Worm (Caenorhabditis elegans) whole organism, L1 larva: ENCODE data around the gene pat-4.
A peak's percentile ranks its signal among the peaks of the same experiment; 100 is the strongest.

Experiments
- C16A3.4 ChIP-seq: fragments of 150-350 bp; optimal IDR thresholded peaks from 2 replicates; lab custom pipeline; 2014; ENCODE audit warnings: missing biosample characterization, missing genetic modification characterization
- C34B4.2 ChIP-seq: sonication (generic microtip); optimal IDR thresholded peaks from 2 replicates; lab custom pipeline; 2017; ENCODE audit warnings: mild to moderate bottlenecking, missing genetic modification characterization, missing compliant biosample characterization
- blmp-1 ChIP-seq: fragments of 150-350 bp; optimal IDR thresholded peaks from 2 replicates; lab custom pipeline; 2014; ENCODE audit warnings: missing biosample characterization, missing genetic modification characterization
- ceh-88 ChIP-seq: fragments of 200-800 bp; sonication (Bioruptor generic); IDR thresholded peaks from 2 replicates; pipeline ENCODE4 v1.3.6; 2022; ENCODE audit warnings: missing genetic modification characterization, missing compliant biosample characterization
- ceh-90 ChIP-seq: sonication (generic microtip); optimal IDR thresholded peaks from 2 replicates; lab custom pipeline; 2016; ENCODE audit warnings: missing genetic modification characterization, missing compliant biosample characterization
- ces-1 ChIP-seq: fragments of 150-350 bp; optimal IDR thresholded peaks from 2 replicates; lab custom pipeline; 2014; ENCODE audit warnings: missing biosample characterization, missing genetic modification reagents, missing genetic modification characterization
- dpl-1 ChIP-seq, 3 experiments: fragments of 150-350 bp in 2 of 3; sonication (generic microtip) in 1 of 3; optimal IDR thresholded peaks; 2 replicates each; lab custom pipeline; 2014 to 2017; ENCODE audit warnings: missing biosample characterization in 3 of 3, missing genetic modification characterization in 3 of 3, missing genetic modification reagents in 3 of 3
- efl-1 ChIP-seq, 4 experiments: fragments of 150-350 bp; optimal IDR thresholded peaks in 3 of 4; peaks in 1 of 4; 1 replicate in 1 of 4; 2 replicates in 3 of 4; lab custom pipeline; 2014; ENCODE audit warnings: missing biosample characterization in 2 of 4, missing genetic modification characterization in 2 of 4, missing genetic modification reagents in 2 of 4
- elt-2 ChIP-seq: sonication (generic microtip); optimal IDR thresholded peaks from 2 replicates; lab custom pipeline; 2016; ENCODE audit warnings: missing genetic modification characterization, mild to moderate bottlenecking, inconsistent platforms, missing compliant biosample characterization, missing genetic modification reagents
- elt-3 ChIP-seq, 6 experiments: fragments of 150-350 bp in 1 of 6; sonication (generic microtip); optimal IDR thresholded peaks; 2 replicates each; lab custom pipeline; 2017 to 2018; ENCODE audit warnings: missing biosample characterization in 6 of 6, missing genetic modification characterization in 6 of 6, inconsistent platforms in 1 of 6
- ets-5 ChIP-seq: fragments of 200-800 bp; sonication (Bioruptor generic); IDR thresholded peaks from 2 replicates; pipeline ENCODE4 v1.3.6; 2022; ENCODE audit warnings: missing genetic modification characterization, missing compliant biosample characterization
- fkh-4 ChIP-seq: sonication (generic microtip); optimal IDR thresholded peaks from 2 replicates; lab custom pipeline; 2016; ENCODE audit warnings: missing compliant biosample characterization, missing genetic modification characterization, borderline replicate concordance
- fos-1 ChIP-seq: fragments of 150-350 bp; optimal IDR thresholded peaks from 2 replicates; lab custom pipeline; 2014; ENCODE audit warnings: missing biosample characterization, missing genetic modification characterization
- lin-14 ChIP-seq: fragments of 200-800 bp; sonication (Bioruptor generic); optimal IDR thresholded peaks from 2 replicates; lab custom pipeline; 2018; ENCODE audit warnings: mild to moderate bottlenecking, missing genetic modification characterization, moderate library complexity, missing compliant biosample characterization
- lin-35 ChIP-seq, 2 experiments: fragments of 150-350 bp; optimal IDR thresholded peaks; 2 replicates each; lab custom pipeline; 2014; ENCODE audit warnings: missing biosample characterization in 2 of 2, missing genetic modification characterization in 2 of 2, missing genetic modification reagents in 2 of 2
- lsy-2 ChIP-seq, 2 experiments: fragments of 150-350 bp; optimal IDR thresholded peaks; 2 replicates each; lab custom pipeline; 2014; ENCODE audit warnings: missing biosample characterization in 2 of 2, missing genetic modification characterization in 2 of 2
- mab-9 ChIP-seq: fragments of 200-800 bp; sonication (Bioruptor generic); IDR thresholded peaks from 2 replicates; pipeline ENCODE4 v1.3.6; 2022; ENCODE audit warnings: missing genetic modification reagents, missing genetic modification characterization, missing compliant biosample characterization
- nhr-11 ChIP-seq: fragments of 150-350 bp; optimal IDR thresholded peaks from 2 replicates; lab custom pipeline; 2014; ENCODE audit warnings: missing biosample characterization, missing genetic modification characterization
- nhr-19 ChIP-seq: fragments of 200-800 bp; sonication (Bioruptor generic); conservative IDR thresholded peaks from 2 replicates; pipeline ENCODE4 v1.3.6; 2022; ENCODE audit warnings: missing genetic modification characterization, missing compliant biosample characterization
- nhr-20 ChIP-seq: sonication (generic microtip); optimal IDR thresholded peaks from 2 replicates; lab custom pipeline; 2016; ENCODE audit warnings: mild to moderate bottlenecking, missing genetic modification characterization, missing compliant biosample characterization
- nhr-237 ChIP-seq: fragments of 150-350 bp; optimal IDR thresholded peaks from 2 replicates; lab custom pipeline; 2014; ENCODE audit warnings: missing biosample characterization, missing genetic modification characterization
- nhr-28 ChIP-seq: fragments of 150-350 bp; optimal IDR thresholded peaks from 2 replicates; lab custom pipeline; 2014; ENCODE audit warnings: missing biosample characterization, missing genetic modification characterization
- nhr-71 ChIP-seq: sonication (generic microtip); optimal IDR thresholded peaks from 2 replicates; lab custom pipeline; 2016; ENCODE audit warnings: mild to moderate bottlenecking, missing genetic modification characterization, moderate library complexity, missing compliant biosample characterization
- nhr-76 ChIP-seq: sonication (generic microtip); optimal IDR thresholded peaks from 2 replicates; lab custom pipeline; 2017; ENCODE audit warnings: missing biosample characterization, missing genetic modification characterization
- pag-3 ChIP-seq: sonication (generic microtip); optimal IDR thresholded peaks from 2 replicates; lab custom pipeline; 2017; ENCODE audit warnings: missing genetic modification characterization, mild to moderate bottlenecking, missing compliant biosample characterization, antibody characterized with exemption, borderline replicate concordance; ENCODE audit not compliant: insufficient read depth
- rnt-1 ChIP-seq: sonication (generic microtip); optimal IDR thresholded peaks from 2 replicates; lab custom pipeline; 2016; ENCODE audit warnings: mild to moderate bottlenecking, missing genetic modification characterization, moderate library complexity, missing compliant biosample characterization
- snu-23 ChIP-seq: sonication (generic microtip); optimal IDR thresholded peaks from 2 replicates; lab custom pipeline; 2016; ENCODE audit warnings: missing genetic modification characterization, missing compliant biosample characterization
- sox-4 ChIP-seq: sonication (generic microtip); optimal IDR thresholded peaks from 2 replicates; lab custom pipeline; 2016; ENCODE audit warnings: missing genetic modification characterization, missing compliant biosample characterization
- sup-37 ChIP-seq: fragments of 200-800 bp; sonication (Bioruptor generic); optimal IDR thresholded peaks from 2 replicates; lab custom pipeline; 2018; ENCODE audit warnings: mild to moderate bottlenecking, missing genetic modification characterization, missing compliant biosample characterization
- unc-130 ChIP-seq: fragments of 150-350 bp; optimal IDR thresholded peaks from 2 replicates; lab custom pipeline; 2017; ENCODE audit warnings: missing biosample characterization, missing genetic modification characterization, inconsistent platforms
- unc-30 ChIP-seq: sonication (generic microtip); optimal IDR thresholded peaks from 2 replicates; lab custom pipeline; 2017; ENCODE audit warnings: missing biosample characterization, missing genetic modification characterization
- unc-98 ChIP-seq: fragments of 200-800 bp; sonication (Bioruptor generic); IDR thresholded peaks from 2 replicates; pipeline ENCODE4 v1.3.6; 2022; ENCODE audit warnings: missing genetic modification characterization, missing compliant biosample characterization
- vab-15 ChIP-seq: sonication (generic microtip); optimal IDR thresholded peaks from 2 replicates; lab custom pipeline; 2017; ENCODE audit warnings: missing genotype, mild to moderate bottlenecking, missing genetic modification characterization, missing compliant biosample characterization
- zag-1 ChIP-seq: fragments of 150-350 bp; optimal IDR thresholded peaks from 2 replicates; lab custom pipeline; 2014; ENCODE audit warnings: missing biosample characterization, missing genetic modification characterization
- ztf-11 ChIP-seq, 2 experiments: sonication (generic microtip); optimal IDR thresholded peaks; 2 replicates each; lab custom pipeline; 2016 to 2017; ENCODE audit warnings: missing genetic modification characterization in 2 of 2, missing biosample characterization in 1 of 2, missing compliant biosample characterization in 1 of 2

The pat-4 gene

ce11 chrIII:66160-66559 lies 28.4 kb downstream of the pat-4 start, which contains the start of gene pck-1:
Gene pck-1 (minus strand): TSS chrIII:66260.
- TF ChIP-seq fos-1 (tag; lab: Kevin White, UChicago) (no peak), rnt-1 (tag; lab: Kevin White, UChicago) (peak; percentile 1)

- TF ChIP-seq snu-23 (GFP tag; lab: Kevin White, UChicago) (peak; percentile 45), rnt-1 (tag; lab: Kevin White, UChicago) (peak; percentile 54), elt-3 (tag; optimal IDR thresholded peaks at IDR 0.05; lab: Kevin White, UChicago) (peak in 2 of 6 experiments; percentile 54 to 79), nhr-71 (peak; percentile 60), blmp-1 (tag; lab: Kevin White, UChicago) (peak; percentile 89), nhr-11 (no peak), pag-3 (tag; lab: Kevin White, UChicago) (peak; percentile 54), nhr-19 (GFP tag; lab: Robert Waterston, UW) (peak; percentile 13; the same call in 1 of the 2 replicates), lin-14 (GFP tag; lab: Kevin White, UChicago) (peak; percentile 64), sup-37 (GFP tag; lab: Kevin White, UChicago) (no peak), sox-4 (tag; lab: Kevin White, UChicago) (no peak), zag-1 (tag; lab: Kevin White, UChicago) (no peak), ceh-90 (no peak), lsy-2 (tag; optimal IDR thresholded peaks at IDR 0.05; lab: Kevin White, UChicago) (peak; percentile 13 to 23), nhr-20 (tag; lab: Kevin White, UChicago) (peak; percentile 15)
- TF ChIP-seq, all 84 proteins: peak for 10
Observed at ce11 chrIII:65626-65937, 29.0 kb downstream of the pat-4 start.

- TF ChIP-seq nhr-76 (tag; lab: Kevin White, UChicago) (no peak), mab-9 (GFP tag; lab: Robert Waterston, UW) (0 out of 2 replicates have a peak, but pooled peaks have one; percentile 5), fos-1 (tag; lab: Kevin White, UChicago) (no peak), fkh-4 (tag; lab: Kevin White, UChicago) (no peak), unc-98 (GFP tag; lab: Robert Waterston, UW) (no peak), C34B4.2 (tag; lab: Kevin White, UChicago) (no peak), ceh-88 (GFP tag; lab: Robert Waterston, UW) (0 out of 2 replicates have a peak, but pooled peaks have one; percentile 19), nhr-19 (GFP tag; lab: Robert Waterston, UW) (no peak), unc-30 (tag; lab: Kevin White, UChicago) (no peak), dpl-1 (GFP tag; optimal IDR thresholded peaks at IDR 0.05; lab: Kevin White, UChicago) (no peak), C16A3.4 (tag; lab: Kevin White, UChicago) (no peak), vab-15 (tag; lab: Kevin White, UChicago) (no peak), unc-130 (tag; lab: Kevin White, UChicago) (no peak), nhr-237 (tag; lab: Kevin White, UChicago) (no peak), ets-5 (GFP tag; lab: Robert Waterston, UW) (no peak), ces-1 (GFP tag; lab: Kevin White, UChicago) (no peak), ztf-11 (tag; optimal IDR thresholded peaks at IDR 0.05; lab: Kevin White, UChicago) (no peak), nhr-11 (no peak), nhr-71 (no peak), lin-35 (GFP tag; optimal IDR thresholded peaks at IDR 0.05; lab: Kevin White, UChicago) (no peak), efl-1 (optimal IDR thresholded peaks at IDR 0.05; lab: Kevin White, UChicago) (no peak), efl-1 (GFP tag; optimal IDR thresholded peaks at IDR 0.05 in 1 of 2; lab: Kevin White, UChicago) (peak in 1 of 2 experiments; percentile 79), elt-2 (tag; lab: Kevin White, UChicago) (no peak), nhr-28 (tag; lab: Kevin White, UChicago) (no peak)
Observed at ce11 chrIII:64747-65625, 29.6 kb downstream of the pat-4 start.
